Worm (Caenorhabditis elegans) whole organism, L4 larva: ENCODE results near the gene Y62H9A.4.

Experiments
- ctbp-1 ChIP-seq: fragments of 200-800 bp; sonication (Bioruptor generic); IDR thresholded peaks from 2 replicates; pipeline ENCODE4 v1.3.6; 2022; ENCODE audit warnings: missing genetic modification reagents, missing genetic modification characterization, missing compliant biosample characterization
- duxl-1 ChIP-seq: sonication (generic microtip); optimal IDR thresholded peaks from 2 replicates; lab custom pipeline; 2016; ENCODE audit warnings: mild to moderate bottlenecking, missing genetic modification characterization, moderate library complexity, missing compliant biosample characterization; ENCODE audit not compliant: poor library complexity
- fkh-10 ChIP-seq: fragments of 150-350 bp; optimal IDR thresholded peaks from 2 replicates; lab custom pipeline; 2014; ENCODE audit warnings: missing biosample characterization, missing genetic modification reagents, missing genetic modification characterization
- lin-13 ChIP-seq: fragments of 150-350 bp; optimal IDR thresholded peaks from 2 replicates; lab custom pipeline; 2014; ENCODE audit warnings: missing biosample characterization, missing genetic modification reagents, missing genetic modification characterization
- madf-9 ChIP-seq: fragments of 200-800 bp; sonication (Bioruptor generic); conservative IDR thresholded peaks from 2 replicates; pipeline ENCODE4 v1.3.6; 2022; ENCODE audit warnings: missing genetic modification reagents, missing genetic modification characterization, missing compliant biosample characterization
- mxl-3 ChIP-seq: fragments of 200-800 bp; sonication (Bioruptor generic); optimal IDR thresholded peaks from 2 replicates; lab custom pipeline; 2018; ENCODE audit warnings: mild to moderate bottlenecking, missing genetic modification characterization, missing compliant biosample characterization
- nhr-6 ChIP-seq: fragments of 150-350 bp; optimal IDR thresholded peaks from 2 replicates; lab custom pipeline; 2014; ENCODE audit warnings: missing biosample characterization, missing genetic modification characterization
- nhr-77 ChIP-seq: fragments of 150-350 bp; optimal IDR thresholded peaks from 2 replicates; lab custom pipeline; 2014; ENCODE audit warnings: missing biosample characterization, missing genetic modification characterization
- snpc-4 ChIP-seq: fragments of 150-350 bp; optimal IDR thresholded peaks from 2 replicates; lab custom pipeline; 2014; ENCODE audit warnings: missing biosample characterization, missing genetic modification characterization
- ztf-11 ChIP-seq: fragments of 150-350 bp; optimal IDR thresholded peaks from 2 replicates; lab custom pipeline; 2014; ENCODE audit warnings: missing biosample characterization, missing genetic modification characterization

- TF ChIP-seq nhr-77: no peak
- TF ChIP-seq ztf-11 (tag; lab: Kevin White, UChicago): no peak
- TF ChIP-seq mxl-3 (GFP tag; lab: Kevin White, UChicago): no peak
- TF ChIP-seq fkh-10 (GFP tag; lab: Kevin White, UChicago): no peak
- no peak for TF ChIP-seq duxl-1
- TF ChIP-seq lin-13 (GFP tag; lab: Kevin White, UChicago): no peak
- no peak for TF ChIP-seq nhr-6 (tag; lab: Kevin White, UChicago)
- no peak for TF ChIP-seq madf-9 (GFP tag; lab: Robert Waterston, UW)
- TF ChIP-seq ctbp-1 (GFP tag; lab: Robert Waterston, UW): no peak
- TF ChIP-seq snpc-4 (tag; lab: Kevin White, UChicago): no peak
These were observed 5.7 kb downstream of the Y62H9A.4 start, which contains the start of gene Y62H9A.7 for ce11 chrX:11885577-11885976.
